Worm (Caenorhabditis elegans) whole organism, L4 larva: ENCODE results near the gene T16G1.18.

Experiments
- Y105C5A.15 ChIP-seq: fragments of 200-800 bp; sonication (Bioruptor generic); IDR thresholded peaks from 2 replicates; pipeline ENCODE4 v1.3.6; 2022; ENCODE audit warnings: missing genetic modification characterization, missing compliant biosample characterization
- Y5F2A.4 ChIP-seq: fragments of 200-800 bp; sonication (Bioruptor generic); optimal IDR thresholded peaks from 2 replicates; lab custom pipeline; 2018; ENCODE audit warnings: mild to moderate bottlenecking, missing genetic modification characterization, missing compliant biosample characterization
- ama-1 ChIP-seq: fragments of 150-350 bp; optimal IDR thresholded peaks from 2 replicates; lab custom pipeline; 2014; ENCODE audit warnings: inconsistent platforms, mixed read lengths
- ceh-28 ChIP-seq: fragments of 150-350 bp; optimal IDR thresholded peaks from 2 replicates; lab custom pipeline; 2014; ENCODE audit warnings: missing biosample characterization, missing genetic modification reagents, missing genetic modification characterization
- ceh-44 ChIP-seq: fragments of 200-800 bp; sonication (Bioruptor generic); IDR thresholded peaks from 2 replicates; pipeline ENCODE4 v1.3.6; 2022; ENCODE audit warnings: missing genetic modification reagents, missing genetic modification characterization, missing compliant biosample characterization
- ctbp-1 ChIP-seq: fragments of 200-800 bp; sonication (Bioruptor generic); IDR thresholded peaks from 2 replicates; pipeline ENCODE4 v1.3.6; 2022; ENCODE audit warnings: missing genetic modification reagents, missing genetic modification characterization, missing compliant biosample characterization
- daf-16 ChIP-seq, 3 experiments: sonication (generic microtip); optimal IDR thresholded peaks; 2 replicates each; lab custom pipeline; 2016 to 2017; ENCODE audit warnings: missing genetic modification characterization in 3 of 3, missing genetic modification reagents in 3 of 3, mild to moderate bottlenecking in 2 of 3, missing compliant biosample characterization in 2 of 3, missing biosample characterization in 1 of 3, moderate library complexity in 1 of 3
- dmd-6 ChIP-seq: fragments of 200-800 bp; sonication (Bioruptor generic); IDR thresholded peaks from 2 replicates; pipeline ENCODE4 v1.3.6; 2022; ENCODE audit warnings: missing genetic modification reagents, missing genetic modification characterization, missing compliant biosample characterization
- dmd-8 ChIP-seq: fragments of 200-800 bp; sonication (Bioruptor generic); IDR thresholded peaks from 2 replicates; pipeline ENCODE4 v1.3.6; 2022; ENCODE audit warnings: missing genetic modification characterization, missing compliant biosample characterization
- dve-1 ChIP-seq: sonication (generic microtip); optimal IDR thresholded peaks from 2 replicates; lab custom pipeline; 2017; ENCODE audit warnings: antibody characterized with exemption, mild to moderate bottlenecking, missing genetic modification characterization, missing compliant biosample characterization; ENCODE audit not compliant: insufficient read depth
- gei-8 ChIP-seq: fragments of 200-800 bp; sonication (Bioruptor generic); optimal IDR thresholded peaks from 2 replicates; lab custom pipeline; 2018; ENCODE audit warnings: mild to moderate bottlenecking, missing genetic modification characterization, missing compliant biosample characterization
- hlh-11 ChIP-seq: fragments of 200-800 bp; sonication (Bioruptor generic); optimal IDR thresholded peaks from 2 replicates; lab custom pipeline; 2018; ENCODE audit warnings: mild to moderate bottlenecking, missing genetic modification characterization, missing compliant biosample characterization
- hlh-30 ChIP-seq: sonication (generic microtip); optimal IDR thresholded peaks from 2 replicates; lab custom pipeline; 2017; ENCODE audit warnings: antibody characterized with exemption, mild to moderate bottlenecking, missing genetic modification characterization, missing compliant biosample characterization; ENCODE audit not compliant: insufficient read depth
- hmg-1.1 ChIP-seq: fragments of 200-800 bp; sonication (Bioruptor generic); IDR thresholded peaks from 2 replicates; pipeline ENCODE4 v1.3.6; 2022; ENCODE audit warnings: missing genetic modification reagents, missing genetic modification characterization, missing compliant biosample characterization
- lim-7 ChIP-seq: fragments of 200-800 bp; sonication (Bioruptor generic); IDR thresholded peaks from 2 replicates; pipeline ENCODE4 v1.3.6; 2022; ENCODE audit warnings: missing genetic modification characterization, missing compliant biosample characterization
- lin-13 ChIP-seq: fragments of 150-350 bp; optimal IDR thresholded peaks from 2 replicates; lab custom pipeline; 2014; ENCODE audit warnings: missing biosample characterization, missing genetic modification reagents, missing genetic modification characterization
- madf-5 ChIP-seq, 2 experiments: fragments of 200-800 bp; sonication (Bioruptor generic); IDR thresholded peaks; 2 replicates each; pipeline ENCODE4 v1.3.6; 2022; ENCODE audit warnings: missing compliant biosample characterization in 2 of 2, missing genetic modification characterization in 2 of 2
- mep-1 ChIP-seq: fragments of 150-350 bp; sonication (generic microtip); optimal IDR thresholded peaks from 3 replicates; lab custom pipeline; 2014; ENCODE audit warnings: missing biosample characterization, missing genetic modification characterization
- mxl-2 ChIP-seq: fragments of 200-800 bp; sonication (Bioruptor generic); conservative IDR thresholded peaks from 2 replicates; pipeline ENCODE4 v1.3.6; 2022; ENCODE audit warnings: missing genetic modification reagents, missing genetic modification characterization, missing compliant biosample characterization
- nhr-10 ChIP-seq: fragments of 150-350 bp; optimal IDR thresholded peaks from 2 replicates; lab custom pipeline; 2014; ENCODE audit warnings: missing biosample characterization, missing genetic modification characterization
- nhr-102 ChIP-seq: sonication (generic microtip); optimal IDR thresholded peaks from 2 replicates; lab custom pipeline; 2016; ENCODE audit warnings: mild to moderate bottlenecking, missing genetic modification characterization, moderate library complexity, missing compliant biosample characterization
- nhr-28 ChIP-seq: fragments of 150-350 bp; optimal IDR thresholded peaks from 2 replicates; lab custom pipeline; 2014; ENCODE audit warnings: missing biosample characterization, missing genetic modification characterization
- nhr-41 ChIP-seq: fragments of 200-800 bp; sonication (Bioruptor generic); IDR thresholded peaks from 2 replicates; pipeline ENCODE4 v1.3.6; 2022; ENCODE audit warnings: missing genetic modification reagents, missing genetic modification characterization, missing compliant biosample characterization
- nhr-77 ChIP-seq: fragments of 150-350 bp; optimal IDR thresholded peaks from 2 replicates; lab custom pipeline; 2014; ENCODE audit warnings: missing biosample characterization, missing genetic modification characterization
- php-3 ChIP-seq: fragments of 200-800 bp; sonication (Bioruptor generic); IDR thresholded peaks from 2 replicates; pipeline ENCODE4 v1.3.6; 2022; ENCODE audit warnings: missing genetic modification reagents, missing genetic modification characterization, missing compliant biosample characterization
- pqm-1 ChIP-seq: sonication (generic microtip); optimal IDR thresholded peaks from 2 replicates; lab custom pipeline; 2017; ENCODE audit warnings: missing biosample characterization, missing genetic modification characterization
- skn-1 ChIP-seq: fragments of 150-350 bp; optimal IDR thresholded peaks from 2 replicates; lab custom pipeline; 2014; ENCODE audit warnings: missing biosample characterization, missing genetic modification characterization
- snpc-4 ChIP-seq: fragments of 150-350 bp; optimal IDR thresholded peaks from 2 replicates; lab custom pipeline; 2014; ENCODE audit warnings: missing biosample characterization, missing genetic modification characterization
- tra-1 ChIP-seq: fragments of 200-800 bp; sonication (Bioruptor generic); IDR thresholded peaks from 2 replicates; pipeline ENCODE4 v1.3.6; 2022; ENCODE audit warnings: missing genetic modification reagents, missing genetic modification characterization, missing compliant biosample characterization
- unc-130 ChIP-seq: sonication (generic microtip); optimal IDR thresholded peaks from 2 replicates; lab custom pipeline; 2016; ENCODE audit warnings: missing genetic modification reagents, missing genetic modification characterization, missing compliant biosample characterization
- zag-1 ChIP-seq: fragments of 150-350 bp; optimal IDR thresholded peaks from 2 replicates; lab custom pipeline; 2014; ENCODE audit warnings: missing biosample characterization, missing genetic modification characterization
- zfp-3 ChIP-seq: fragments of 200-800 bp; sonication (Bioruptor generic); conservative IDR thresholded peaks from 2 replicates; pipeline ENCODE4 v1.3.6; 2022; ENCODE audit warnings: missing genetic modification reagents, missing genetic modification characterization, missing compliant biosample characterization
- zip-2 ChIP-seq: fragments of 150-350 bp; optimal IDR thresholded peaks from 2 replicates; lab custom pipeline; 2014; ENCODE audit warnings: missing biosample characterization, missing genetic modification characterization

The T16G1.18 gene

ce11 chrV:12937098-12937497 is 14.0 kb upstream of the T16G1.18 start, which contains the start of gene T16G1.6:
Gene T16G1.6, minus strand, starts transcription at chrV:12937174.
- TF ChIP-seq hlh-30 = peak; percentile 25
- TF ChIP-seq dmd-6 (GFP tag; lab: Robert Waterston, UW) = peak; percentile 86
- TF ChIP-seq php-3 = peak; percentile 65; the same call in 1 of the 2 replicates
- peak; percentile 79 for TF ChIP-seq dve-1 (tag; lab: Kevin White, UChicago)
- TF ChIP-seq Y105C5A.15 (GFP tag; lab: Robert Waterston, UW) = no peak
- no peak for TF ChIP-seq daf-16 (GFP tag; optimal IDR thresholded peaks at IDR 0.05; lab: Kevin White, UChicago)
- TF ChIP-seq daf-16 (tag; optimal IDR thresholded peaks at IDR 0.05; lab: Kevin White, UChicago) = peak; percentile 38
- no peak for TF ChIP-seq zag-1 (tag; lab: Kevin White, UChicago)
- TF ChIP-seq ctbp-1 (GFP tag; lab: Robert Waterston, UW) = no peak
- peak; percentile 71 for TF ChIP-seq nhr-102
- no peak for TF ChIP-seq mep-1
- TF ChIP-seq hmg-1.1 (GFP tag; lab: Robert Waterston, UW) = no peak
- TF ChIP-seq nhr-10 = no peak
- peak; percentile 63 for TF ChIP-seq hlh-11
- TF ChIP-seq madf-5 (GFP tag; IDR thresholded peaks at IDR 0.05; lab: Robert Waterston, UW) = no peak
- no peak for TF ChIP-seq ama-1 (lab: Kevin White, UChicago)
- TF ChIP-seq gei-8 (GFP tag; lab: Kevin White, UChicago) = no peak
- no peak for TF ChIP-seq unc-130 (GFP tag; lab: Kevin White, UChicago)
- no peak for TF ChIP-seq lin-13
- TF ChIP-seq nhr-77 = peak; percentile 80
- no peak for TF ChIP-seq lim-7 (GFP tag; lab: Robert Waterston, UW)
- TF ChIP-seq pqm-1 (tag; lab: Kevin White, UChicago) = peak; percentile 88
- TF ChIP-seq ceh-28 (tag; lab: Kevin White, UChicago) = no peak
- no peak for TF ChIP-seq skn-1 (tag; lab: Kevin White, UChicago)
- no peak for TF ChIP-seq tra-1 (GFP tag; lab: Robert Waterston, UW)
- TF ChIP-seq ceh-44 (GFP tag; lab: Robert Waterston, UW) = no peak
- peak; percentile 97 for TF ChIP-seq nhr-28 (tag; lab: Kevin White, UChicago)
- no peak for TF ChIP-seq mxl-2 (GFP tag; lab: Robert Waterston, UW)

ce11 chrV:12939434-12939833 is 11.7 kb upstream of the T16G1.18 start, which contains the start of gene T16G1.5:
Gene T16G1.5, minus strand, starts transcription at chrV:12939552.
- TF ChIP-seq zfp-3 (GFP tag; lab: Robert Waterston, UW) (no peak), pqm-1 (tag; lab: Kevin White, UChicago) (peak; percentile 40), Y5F2A.4 (GFP tag; lab: Kevin White, UChicago) (no peak), dmd-8 (GFP tag; lab: Robert Waterston, UW) (no peak), dmd-6 (GFP tag; lab: Robert Waterston, UW) (0 out of 2 replicates have a peak, but pooled peaks have one; percentile 23), ctbp-1 (GFP tag; lab: Robert Waterston, UW) (no peak), daf-16 (GFP tag; optimal IDR thresholded peaks at IDR 0.05; lab: Kevin White, UChicago) (no peak), daf-16 (tag; optimal IDR thresholded peaks at IDR 0.05; lab: Kevin White, UChicago) (peak; percentile 76), snpc-4 (tag; lab: Kevin White, UChicago) (no peak), zip-2 (tag; lab: Kevin White, UChicago) (peak; percentile 88), nhr-41 (no peak), nhr-28 (tag; lab: Kevin White, UChicago) (peak; percentile 58), nhr-77 (peak; percentile 36)

- TF ChIP-seq hlh-30 = peak; percentile 46
- no peak for TF ChIP-seq daf-16 (GFP tag; optimal IDR thresholded peaks at IDR 0.05; lab: Kevin White, UChicago)
- peak; percentile 51 for TF ChIP-seq daf-16 (tag; optimal IDR thresholded peaks at IDR 0.05; lab: Kevin White, UChicago)
- TF ChIP-seq nhr-28 (tag; lab: Kevin White, UChicago) = peak; percentile 11
- no peak for TF ChIP-seq snpc-4 (tag; lab: Kevin White, UChicago)
Measured at ce11 chrV:12941797-12942474, 9.2 kb upstream of the T16G1.18 start, which contains the start of gene T16G1.4. Gene T16G1.4, minus strand, starts transcription at chrV:12941847.
